Fruit fly (Drosophila melanogaster) whole organism, pupa: ENCODE results near the gene Trpgamma.

Source experiments
- CG10348 ChIP-seq: fragments of 200-800 bp; sonication (Bioruptor generic); IDR thresholded peaks from 2 replicates; pipeline ENCODE4 v1.3.6; 2022; ENCODE audit warnings: missing biosample characterization, missing genetic modification characterization
- CG13204 ChIP-seq: fragments of 200-800 bp; sonication (Bioruptor generic); optimal IDR thresholded peaks from 2 replicates; lab custom pipeline; 2018; ENCODE audit warnings: missing biosample characterization, mild to moderate bottlenecking, missing genetic modification characterization, moderate library complexity
- CG9948 ChIP-seq: fragments of 200-800 bp; sonication (Bioruptor generic); optimal IDR thresholded peaks from 2 replicates; lab custom pipeline; 2018; ENCODE audit warnings: missing biosample characterization, mild to moderate bottlenecking, missing genetic modification characterization, moderate library complexity

DNA sequence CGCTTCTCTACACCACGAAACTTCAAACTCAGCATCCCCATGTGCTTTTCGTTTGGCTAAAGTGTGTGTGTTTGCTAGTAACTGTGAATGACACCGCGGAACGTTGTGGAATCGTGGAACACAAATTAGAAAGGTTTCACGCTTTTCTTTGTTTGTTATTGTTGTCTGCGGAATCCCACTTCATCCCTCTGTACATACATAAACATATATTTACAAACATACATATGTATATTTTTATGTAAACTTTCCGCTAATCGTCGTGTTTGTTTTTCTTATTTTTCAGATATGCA, 14.1 kb upstream of the Trpgamma start:
- TF ChIP-seq CG13204 (GFP tag; lab: Kevin White, UChicago) (no peak), CG10348 (GFP tag; lab: Robert Waterston, UW) (no peak), CG9948 (tag; lab: Kevin White, UChicago) (no peak)
